Fruit fly (Drosophila melanogaster) whole organism, larva: ENCODE results near the gene CG14710.
A peak's percentile ranks its signal among the peaks of the same experiment; 100 is the strongest.

Experiments
- noc ChIP-seq: fragments of 200-800 bp; sonication (Bioruptor generic); optimal IDR thresholded peaks from 3 replicates; lab custom pipeline; 2019; ENCODE audit warnings: missing biosample characterization, mild to moderate bottlenecking, missing genetic modification characterization, moderate library complexity

Gene CG14710

DNA sequence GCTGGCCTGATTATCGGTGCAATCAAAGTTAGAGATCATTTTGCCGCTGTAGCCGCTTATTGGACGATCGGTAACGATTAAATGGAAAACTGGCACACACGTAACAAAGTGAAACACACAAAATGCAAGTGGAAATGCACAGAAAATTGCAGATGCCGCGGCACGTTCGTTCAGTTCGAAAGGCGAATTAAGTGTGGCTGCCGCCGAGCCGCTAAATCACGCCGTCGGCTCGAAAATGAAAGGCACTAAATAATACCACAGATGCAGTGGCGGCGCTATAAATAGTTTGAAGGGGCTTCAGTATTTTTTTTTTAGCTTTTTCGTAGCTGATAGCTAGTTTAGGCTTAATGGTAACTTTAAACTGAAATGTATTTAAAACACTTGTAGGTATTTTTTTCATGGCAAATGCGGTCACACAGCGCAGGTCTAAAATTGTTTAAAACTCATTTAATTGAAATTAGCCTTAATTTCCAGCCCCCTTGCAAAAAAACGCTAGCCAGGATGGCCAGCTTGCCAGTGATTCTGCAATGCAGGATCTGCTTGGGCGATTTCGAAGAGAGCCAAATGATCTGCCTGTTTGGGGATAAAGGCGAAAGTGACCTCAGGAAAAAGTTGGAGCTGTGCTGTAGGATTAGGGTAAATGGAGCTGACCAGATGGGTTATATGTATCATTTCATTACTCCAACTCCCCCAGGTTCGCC lies at the start of gene CG14710, which contains the start of gene Jupiter:
TSS of gene CG14710 (plus strand) at position 382 of the 701 bp plus-strand sequence.
TSS of gene Jupiter (minus strand) at position 198 of the 701 bp plus-strand sequence.
- TF ChIP-seq noc (tag; lab: Kevin White, UChicago) = no peak

DNA sequence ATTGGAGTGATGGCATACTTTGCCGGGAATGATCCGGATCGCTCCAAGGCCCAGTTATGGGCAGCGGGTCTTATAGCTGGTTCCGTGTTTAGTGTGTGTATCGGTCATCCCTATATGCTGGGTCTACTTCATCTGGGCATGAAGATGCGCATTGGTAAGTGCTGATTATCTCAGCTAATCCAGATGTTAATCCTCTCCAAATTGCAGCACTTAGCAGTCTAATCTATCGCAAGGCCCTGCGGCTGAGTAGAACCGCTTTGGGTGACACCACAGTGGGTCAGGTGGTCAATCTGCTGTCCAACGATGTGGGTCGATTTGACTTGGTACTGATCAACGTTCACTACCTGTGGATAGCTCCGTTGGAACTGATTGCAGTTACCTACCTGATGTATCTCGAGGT lies 48.5 kb upstream of the CG14710 start:
- TF ChIP-seq noc (tag; lab: Kevin White, UChicago) = no peak

DNA sequence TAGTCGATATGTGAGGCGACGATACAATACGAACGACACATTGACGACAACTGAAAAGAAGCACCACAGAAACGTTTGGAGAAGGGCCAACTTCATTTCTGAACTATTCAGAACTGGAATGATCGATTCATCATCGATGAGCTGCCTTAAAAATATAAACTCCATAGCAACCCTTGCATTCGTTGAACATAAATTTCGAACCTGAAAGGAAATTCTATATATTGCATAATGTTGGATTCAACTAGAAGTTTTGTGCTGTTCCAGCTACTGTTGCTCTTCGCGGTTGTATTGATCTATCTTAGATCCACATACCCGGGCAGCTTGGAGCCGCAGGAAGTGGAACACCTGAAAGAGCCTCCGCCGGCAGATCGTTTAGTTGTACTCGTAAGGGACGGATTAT lies 41.2 kb upstream of the CG14710 start, which contains the start of the genes CG6790 and CG5342:
TSS of gene CG6790 (minus strand) at position 101 of the 400 bp plus-strand sequence.
TSS of gene CG5342 (plus strand) at position 182 of the 400 bp plus-strand sequence.
- no peak for TF ChIP-seq noc (tag; lab: Kevin White, UChicago)

DNA sequence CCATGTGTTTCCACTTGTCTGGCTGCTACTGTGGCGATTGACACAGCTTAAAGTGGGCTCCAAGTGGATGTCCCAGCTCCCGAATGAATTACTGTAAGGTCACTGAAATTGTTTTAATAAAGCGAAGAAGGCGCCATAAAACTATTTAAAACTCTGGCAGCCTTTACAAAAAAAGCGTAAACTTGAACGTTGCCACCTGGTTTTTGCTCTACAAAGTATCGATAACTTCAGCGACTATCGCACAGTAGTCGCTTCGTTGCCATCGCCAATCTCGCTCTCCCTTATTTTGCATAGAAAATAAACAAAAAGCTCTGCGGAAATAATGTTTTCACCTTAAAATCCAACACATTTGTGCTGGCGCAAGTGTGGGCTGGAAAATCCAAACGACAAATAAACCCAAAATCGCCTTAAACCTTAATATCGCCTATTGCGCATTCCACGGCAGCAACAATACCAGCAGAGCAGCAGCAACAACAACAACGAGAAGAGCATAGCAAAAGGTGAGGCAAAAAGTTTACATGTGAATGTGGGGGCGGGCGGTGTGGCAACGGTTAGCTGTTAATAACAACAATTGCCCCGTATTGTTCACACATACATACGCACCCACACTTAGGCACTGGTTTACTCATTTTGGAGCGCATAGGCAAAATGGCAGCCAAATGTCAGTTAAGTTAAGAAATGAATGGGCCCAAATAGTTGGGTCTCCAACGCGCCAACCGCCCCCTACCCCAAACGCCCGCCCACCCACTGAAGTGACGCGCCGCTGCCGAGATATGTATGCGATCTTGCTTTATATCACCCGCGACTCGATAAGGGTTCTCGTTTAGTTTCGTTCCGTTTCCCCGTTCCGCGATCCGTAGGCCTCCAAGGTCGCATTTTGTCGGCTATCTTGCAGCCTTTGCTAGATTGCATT lies 38.3 kb upstream of the CG14710 start, which contains the start of gene wkd:
TSS of gene wkd (plus strand) at position 237 of the 913 bp plus-strand sequence.
- TF ChIP-seq noc (tag; lab: Kevin White, UChicago) = no peak

DNA sequence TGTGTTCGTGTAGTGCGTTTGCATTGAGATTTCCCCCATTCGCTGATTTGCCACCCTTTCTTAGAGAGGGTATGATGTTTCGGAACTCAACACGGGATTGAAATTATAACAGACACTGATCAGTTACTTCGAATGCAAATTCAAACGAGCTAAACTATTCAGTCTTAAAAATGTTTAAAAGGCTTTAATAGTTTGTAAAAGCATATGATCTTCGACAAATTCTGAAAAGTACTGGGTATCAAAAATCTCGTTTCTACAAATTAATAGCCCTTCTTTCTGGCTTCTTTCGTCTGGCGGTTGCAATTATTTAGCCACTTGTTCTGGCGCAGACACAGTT lies 37.7 kb upstream of the CG14710 start:
- peak; percentile 30 for TF ChIP-seq noc (tag; lab: Kevin White, UChicago)

DNA sequence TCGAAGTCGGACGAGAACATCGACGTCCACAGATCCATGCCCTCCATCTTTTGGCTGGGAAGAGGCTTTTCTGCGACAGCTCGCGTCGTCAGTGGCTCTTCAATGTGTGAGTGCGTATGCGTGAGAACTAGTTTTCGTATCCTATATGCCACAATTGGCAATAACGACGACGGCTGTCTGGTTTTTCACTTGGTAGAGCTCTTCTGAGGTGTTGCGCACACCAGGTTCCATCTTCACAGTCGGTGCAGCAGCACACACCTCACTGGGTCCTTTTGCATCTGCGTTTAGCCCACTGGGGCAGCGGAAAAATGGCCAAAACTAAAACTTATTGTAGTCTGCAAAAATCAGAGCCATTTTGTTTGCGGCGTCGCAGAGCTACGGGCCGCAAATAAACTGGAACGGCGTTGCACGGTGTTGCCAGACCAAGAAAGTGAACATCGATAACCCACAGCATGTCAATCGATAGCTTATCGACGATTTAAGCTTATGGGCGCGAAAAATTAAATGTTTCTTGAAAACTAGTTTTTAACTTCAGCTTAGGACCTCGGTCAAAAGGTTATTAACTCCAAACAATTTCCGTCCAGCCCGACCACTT lies 30.0 kb upstream of the CG14710 start, which contains the start of gene CG6791:
TSS of gene CG6791 (minus strand) at position 383 of the 595 bp plus-strand sequence.
- TF ChIP-seq noc (tag; lab: Kevin White, UChicago) = no peak

DNA sequence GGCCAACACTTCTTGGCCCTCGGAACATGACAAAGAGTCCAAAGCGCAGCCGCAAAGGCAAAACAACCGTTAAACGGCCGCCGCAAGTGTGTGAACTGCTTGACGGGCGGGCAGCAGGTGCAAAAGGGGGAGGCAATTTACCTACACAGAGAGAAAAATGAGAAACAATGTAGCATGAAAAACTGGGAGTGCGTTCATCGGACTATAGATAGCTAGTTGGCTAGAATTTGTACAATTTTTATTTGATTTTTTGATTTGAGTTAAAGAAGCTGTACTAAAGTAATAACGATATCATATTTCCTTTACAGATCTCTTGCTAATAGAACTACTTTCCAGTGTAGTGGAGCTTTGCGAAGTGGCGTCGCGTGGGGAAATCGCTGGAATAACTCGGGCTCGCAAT lies 24.4 kb upstream of the CG14710 start:
- no peak for TF ChIP-seq noc (tag; lab: Kevin White, UChicago)

DNA sequence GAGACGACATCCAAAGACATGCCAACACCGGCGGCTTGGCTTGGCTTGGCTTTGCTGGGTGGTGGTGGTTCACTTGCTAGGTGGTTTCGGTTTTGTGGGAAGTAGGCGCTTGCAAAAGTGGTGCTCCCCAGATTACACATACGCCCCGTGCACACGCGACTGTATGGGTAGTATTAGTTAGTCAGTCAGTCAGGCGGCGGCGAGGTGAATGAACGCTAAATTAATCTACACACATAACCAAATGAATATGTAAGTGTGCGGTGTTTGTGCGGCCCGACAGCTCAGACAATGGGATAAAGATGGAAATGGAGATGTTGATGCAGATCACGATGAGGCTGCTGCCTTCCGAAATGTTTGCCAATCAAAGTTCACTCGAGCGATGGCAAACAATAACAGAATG lies 16.8 kb upstream of the CG14710 start:
- TF ChIP-seq noc (tag; lab: Kevin White, UChicago) = no peak

DNA sequence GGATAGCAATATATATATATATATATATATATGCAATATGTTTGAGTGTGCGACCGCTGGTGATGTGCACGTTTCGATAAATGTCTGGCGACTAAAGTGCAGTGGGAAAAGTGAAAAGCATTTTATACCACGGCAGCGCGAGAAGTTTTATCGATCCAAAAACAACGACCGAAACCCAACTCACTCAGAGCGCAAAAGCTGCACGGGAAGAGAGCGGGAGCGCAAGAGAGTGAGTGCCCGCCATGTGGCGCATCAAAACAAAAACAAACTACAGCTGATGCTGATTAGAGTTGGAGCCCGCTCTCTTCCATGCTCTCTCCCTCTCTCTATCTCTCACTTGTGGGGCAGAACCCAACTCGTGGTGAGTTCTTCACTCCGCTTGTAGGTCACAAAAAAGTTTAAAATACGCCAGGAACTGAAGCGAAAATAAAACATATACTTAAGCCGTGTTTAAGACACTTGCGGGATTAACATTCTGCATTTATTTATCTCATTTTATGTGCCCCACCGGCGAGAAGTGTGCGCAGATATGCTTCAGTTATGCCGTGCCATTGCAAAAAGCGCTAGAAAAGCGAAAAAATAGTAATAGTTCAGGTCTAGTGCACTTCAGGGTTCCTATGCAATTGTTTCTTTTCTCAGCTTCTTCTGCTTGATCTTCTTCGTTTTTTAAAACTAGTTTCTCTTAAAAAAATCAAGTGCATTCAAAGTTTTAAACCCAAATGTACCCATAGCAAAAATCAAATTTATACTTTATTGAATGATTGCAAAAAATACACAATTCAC lies 15.0 kb upstream of the CG14710 start:
- no peak for TF ChIP-seq noc (tag; lab: Kevin White, UChicago)

DNA sequence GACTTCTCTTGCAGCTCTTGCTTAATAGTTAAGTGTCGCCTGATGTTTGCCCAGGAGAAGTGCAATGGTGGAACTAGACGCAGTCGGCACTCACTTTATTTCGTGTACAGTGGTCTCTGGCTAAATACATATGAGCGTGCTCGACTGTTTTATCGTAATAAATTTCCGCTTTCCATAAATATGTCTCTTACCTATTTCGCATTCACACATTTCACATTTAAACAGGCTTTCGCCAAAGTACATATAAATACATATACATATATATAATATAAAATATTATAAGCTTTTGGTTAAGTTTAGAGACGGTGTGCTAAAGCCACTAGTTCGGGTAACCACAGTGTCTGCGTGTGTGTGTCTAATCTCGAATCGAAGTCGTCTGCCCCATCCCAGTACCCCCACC lies 13.2 kb upstream of the CG14710 start:
- TF ChIP-seq noc (tag; lab: Kevin White, UChicago) = no peak

DNA sequence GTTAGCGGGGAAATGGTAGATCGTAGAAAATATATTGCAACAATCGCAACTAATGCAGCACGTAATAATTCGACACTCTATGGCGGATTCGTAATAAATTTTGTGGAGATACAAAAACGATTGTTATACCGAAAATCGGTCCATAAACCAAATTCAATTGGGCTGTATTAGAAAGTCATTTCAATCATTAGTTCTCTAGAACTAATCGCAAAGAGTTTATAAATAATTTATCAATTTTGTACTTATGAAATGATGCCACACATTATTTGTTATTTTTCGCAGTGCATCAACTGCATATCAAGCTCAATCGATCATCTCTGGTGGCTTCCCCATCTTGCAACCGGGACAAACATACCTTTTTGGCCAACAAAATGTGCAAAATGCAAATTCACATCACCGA lies 7.4 kb upstream of the CG14710 start:
- no peak for TF ChIP-seq noc (tag; lab: Kevin White, UChicago)

DNA sequence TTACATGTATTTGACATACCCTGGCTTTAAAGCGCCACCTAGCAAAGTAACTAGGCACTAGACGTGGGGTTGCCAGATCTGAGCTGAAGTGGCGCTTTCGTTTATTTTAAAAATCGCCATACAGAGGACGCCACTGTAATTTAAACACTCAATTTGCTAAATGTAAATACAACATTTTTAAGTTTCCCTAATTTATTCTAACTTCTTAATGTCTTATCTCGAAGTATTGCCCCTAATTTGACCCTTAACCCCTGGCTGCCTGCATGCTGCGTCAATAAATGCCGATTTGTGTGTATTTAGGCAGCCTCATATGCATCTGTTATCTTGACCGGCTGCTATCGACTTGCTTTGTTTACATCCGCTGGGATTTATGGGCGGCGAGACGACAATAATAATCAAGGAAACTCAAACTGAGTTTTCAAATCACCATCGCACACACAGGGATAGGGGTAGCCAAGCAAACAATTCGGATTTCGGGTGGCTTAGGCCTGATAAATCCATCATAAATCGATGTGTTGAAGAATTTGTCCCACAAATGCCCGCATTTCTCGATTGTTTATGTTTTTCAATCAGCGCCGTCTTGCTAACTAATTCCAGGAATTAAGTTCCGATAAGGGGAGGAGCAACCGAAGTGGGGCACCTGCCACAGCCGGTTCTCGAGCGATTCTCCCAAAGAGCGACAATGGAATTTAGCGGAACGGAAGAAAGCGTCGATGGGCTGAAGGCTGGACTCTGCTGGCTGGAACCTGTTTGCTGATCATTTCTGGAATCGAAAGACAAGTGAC lies 6.4 kb upstream of the CG14710 start:
- TF ChIP-seq noc (tag; lab: Kevin White, UChicago) = no peak

DNA sequence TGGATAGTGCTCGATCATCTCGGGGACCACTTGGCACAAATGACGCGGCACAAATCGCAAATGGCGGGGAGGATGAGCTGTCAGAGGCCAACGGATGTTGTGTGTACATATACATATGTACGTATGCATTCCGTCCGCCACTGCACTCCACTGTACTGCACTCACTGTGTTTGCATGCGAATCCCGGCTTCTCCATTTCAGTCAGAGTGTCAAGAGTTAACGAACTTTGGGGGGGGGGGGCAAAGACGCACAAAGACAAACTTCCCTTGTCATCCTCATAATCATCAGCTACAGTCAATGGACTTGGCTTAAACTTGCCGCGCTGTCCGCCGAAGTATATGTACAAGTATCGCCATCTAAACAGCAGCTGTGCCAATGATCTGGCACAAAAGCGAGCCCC lies 5.8 kb upstream of the CG14710 start:
- TF ChIP-seq noc (tag; lab: Kevin White, UChicago) = no peak

DNA sequence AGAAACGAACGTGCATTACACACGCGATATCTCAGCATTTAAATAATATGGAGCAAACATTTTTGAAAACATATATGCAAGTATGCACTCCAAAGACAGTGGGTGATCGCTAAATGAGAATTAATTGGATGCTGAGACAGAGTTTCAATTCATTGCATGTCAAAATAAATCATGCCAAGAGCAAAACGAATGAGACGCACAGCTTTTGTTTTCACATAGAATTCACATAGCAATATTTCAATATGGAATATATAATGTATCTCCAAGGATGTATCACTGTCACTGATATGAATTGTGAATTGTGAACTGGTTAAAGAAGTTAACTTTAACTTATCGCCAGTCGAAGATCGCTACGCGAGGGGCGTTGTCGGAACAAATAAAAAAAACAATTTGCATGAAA lies 5.4 kb upstream of the CG14710 start:
- no peak for TF ChIP-seq noc (tag; lab: Kevin White, UChicago)
